Worm (Caenorhabditis elegans) whole organism, L3 larva: ENCODE measurements around the gene F31A3.3.
"Not testable (repeated sequence)": the region's sequence is repeated elsewhere in the genome, so short reads cannot be mapped to it uniquely, and the experiment has no call there.

Experiments
- R02D3.7 ChIP-seq: fragments of 150-350 bp; optimal IDR thresholded peaks from 2 replicates; lab custom pipeline; 2014; ENCODE audit warnings: missing biosample characterization, missing genetic modification characterization
- ZK546.5 ChIP-seq: sonication (generic microtip); optimal IDR thresholded peaks from 2 replicates; lab custom pipeline; 2017; ENCODE audit warnings: missing biosample characterization, missing genetic modification characterization
- aly-2 ChIP-seq: fragments of 150-350 bp; optimal IDR thresholded peaks from 2 replicates; lab custom pipeline; 2014; ENCODE audit warnings: missing biosample characterization, missing genetic modification characterization
- ama-1 ChIP-seq: fragments of 150-350 bp; optimal IDR thresholded peaks from 2 replicates; lab custom pipeline; 2018
- ceh-28 ChIP-seq: fragments of 150-350 bp; optimal IDR thresholded peaks from 2 replicates; lab custom pipeline; 2014; ENCODE audit warnings: missing biosample characterization, missing genetic modification reagents, missing genetic modification characterization
- ceh-82 ChIP-seq: fragments of 150-350 bp; optimal IDR thresholded peaks from 2 replicates; lab custom pipeline; 2014; ENCODE audit warnings: missing biosample characterization, missing genetic modification characterization
- ceh-9 ChIP-seq: sonication (generic microtip); optimal IDR thresholded peaks from 2 replicates; lab custom pipeline; 2018; ENCODE audit warnings: missing biosample characterization, missing genetic modification characterization
- daf-12 ChIP-seq: fragments of 150-350 bp; optimal IDR thresholded peaks from 2 replicates; lab custom pipeline; 2014; ENCODE audit warnings: missing biosample characterization, missing genetic modification reagents, missing genetic modification characterization
- egl-27 ChIP-seq: sonication (generic microtip); optimal IDR thresholded peaks from 4 replicates; lab custom pipeline; 2017; ENCODE audit warnings: missing biosample characterization, missing genetic modification reagents, missing genetic modification characterization
- egl-5 ChIP-seq: fragments of 150-350 bp; optimal IDR thresholded peaks from 2 replicates; lab custom pipeline; 2017; ENCODE audit warnings: missing biosample characterization, missing genetic modification reagents, missing genetic modification characterization, inconsistent platforms
- elt-1 ChIP-seq: fragments of 150-350 bp; optimal IDR thresholded peaks from 2 replicates; lab custom pipeline; 2014; ENCODE audit warnings: missing biosample characterization, missing genetic modification characterization
- elt-2 ChIP-seq: sonication (generic microtip); optimal IDR thresholded peaks from 2 replicates; lab custom pipeline; 2016; ENCODE audit warnings: missing genetic modification reagents, mild to moderate bottlenecking, missing genetic modification characterization, missing compliant biosample characterization
- elt-3 ChIP-seq, 3 experiments: fragments of 150-350 bp in 1 of 3; sonication (generic microtip) in 2 of 3; optimal IDR thresholded peaks; 2 replicates in 2 of 3; 4 replicates in 1 of 3; lab custom pipeline; 2014 to 2017; ENCODE audit warnings: missing biosample characterization in 3 of 3, missing genetic modification characterization in 3 of 3
- eor-1 ChIP-seq, 2 experiments: fragments of 150-350 bp; optimal IDR thresholded peaks; 2 replicates each; lab custom pipeline; 2014 to 2018; ENCODE audit warnings: missing biosample characterization in 2 of 2, missing genetic modification characterization in 2 of 2
- fkh-2 ChIP-seq: fragments of 150-350 bp; optimal IDR thresholded peaks from 2 replicates; lab custom pipeline; 2014; ENCODE audit warnings: missing biosample characterization, missing genetic modification reagents, missing genetic modification characterization
- fos-1 ChIP-seq: fragments of 150-350 bp; optimal IDR thresholded peaks from 2 replicates; lab custom pipeline; 2014; ENCODE audit warnings: missing biosample characterization, missing genetic modification characterization
- hmg-11 ChIP-seq: sonication (generic microtip); optimal IDR thresholded peaks from 2 replicates; lab custom pipeline; 2016; ENCODE audit warnings: missing genetic modification characterization, missing compliant biosample characterization
- jun-1 ChIP-seq: fragments of 150-350 bp; optimal IDR thresholded peaks from 2 replicates; lab custom pipeline; 2014; ENCODE audit warnings: missing biosample characterization, missing genetic modification reagents, missing genetic modification characterization
- lin-15B ChIP-seq: fragments of 150-350 bp; optimal IDR thresholded peaks from 2 replicates; lab custom pipeline; 2014; ENCODE audit warnings: missing biosample characterization, missing genetic modification characterization
- lin-39 ChIP-seq: fragments of 150-350 bp; optimal IDR thresholded peaks from 2 replicates; lab custom pipeline; 2018; ENCODE audit warnings: missing biosample characterization, missing genetic modification reagents, missing genetic modification characterization
- lsy-12 ChIP-seq: sonication (generic microtip); optimal IDR thresholded peaks from 2 replicates; lab custom pipeline; 2016; ENCODE audit warnings: mild to moderate bottlenecking, missing genetic modification characterization, missing compliant biosample characterization
- mdl-1 ChIP-seq: fragments of 150-350 bp; optimal IDR thresholded peaks from 2 replicates; lab custom pipeline; 2014; ENCODE audit warnings: missing biosample characterization, missing genetic modification characterization
- mml-1 ChIP-seq: fragments of 150-350 bp; sonication (generic microtip); optimal IDR thresholded peaks from 3 replicates; lab custom pipeline; 2014; ENCODE audit warnings: missing biosample characterization, missing genetic modification characterization
- nfya-1 ChIP-seq: sonication (generic microtip); optimal IDR thresholded peaks from 2 replicates; lab custom pipeline; 2017; ENCODE audit warnings: missing genetic modification characterization, mild to moderate bottlenecking, missing compliant biosample characterization, antibody characterized with exemption, moderate library complexity; ENCODE audit not compliant: insufficient read depth
- nhr-11 ChIP-seq: fragments of 150-350 bp; optimal IDR thresholded peaks from 2 replicates; lab custom pipeline; 2014; ENCODE audit warnings: missing biosample characterization, missing genetic modification characterization
- nhr-12 ChIP-seq: fragments of 150-350 bp; optimal IDR thresholded peaks from 2 replicates; lab custom pipeline; 2014; ENCODE audit warnings: missing biosample characterization, missing genetic modification characterization
- nhr-237 ChIP-seq: fragments of 150-350 bp; optimal IDR thresholded peaks from 2 replicates; lab custom pipeline; 2014; ENCODE audit warnings: missing biosample characterization, missing genetic modification characterization
- nhr-25 ChIP-seq: sonication (generic microtip); optimal IDR thresholded peaks from 2 replicates; lab custom pipeline; 2017; ENCODE audit warnings: missing biosample characterization, missing genetic modification characterization
- nhr-28 ChIP-seq: fragments of 150-350 bp; optimal IDR thresholded peaks from 2 replicates; lab custom pipeline; 2014; ENCODE audit warnings: missing biosample characterization, missing genetic modification characterization
- nhr-43 ChIP-seq: sonication (generic microtip); optimal IDR thresholded peaks from 2 replicates; lab custom pipeline; 2016; ENCODE audit warnings: mild to moderate bottlenecking, missing genetic modification characterization, missing compliant biosample characterization; ENCODE audit not compliant: poor library complexity, severe bottlenecking
- nhr-67 ChIP-seq: fragments of 150-350 bp; optimal IDR thresholded peaks from 2 replicates; lab custom pipeline; 2014; ENCODE audit warnings: missing biosample characterization, missing genetic modification characterization
- nhr-76 ChIP-seq: fragments of 150-350 bp; sonication (generic microtip); optimal IDR thresholded peaks from 5 replicates; lab custom pipeline; 2014; ENCODE audit warnings: missing biosample characterization, missing genetic modification characterization
- pha-4 ChIP-seq: fragments of 150-350 bp; optimal IDR thresholded peaks from 2 replicates; lab custom pipeline; 2014; ENCODE audit warnings: missing biosample characterization, missing genetic modification reagents, missing genetic modification characterization
- pqm-1 ChIP-seq: fragments of 150-350 bp; optimal IDR thresholded peaks from 2 replicates; lab custom pipeline; 2017; ENCODE audit warnings: missing biosample characterization, missing genetic modification characterization, inconsistent platforms
- skn-1 ChIP-seq: fragments of 150-350 bp; optimal IDR thresholded peaks from 2 replicates; lab custom pipeline; 2014; ENCODE audit warnings: missing biosample characterization, missing genetic modification characterization
- snpc-4 ChIP-seq: fragments of 150-350 bp; optimal IDR thresholded peaks from 2 replicates; lab custom pipeline; 2014; ENCODE audit warnings: missing biosample characterization, missing genetic modification characterization
- tbx-2 ChIP-seq: sonication (generic microtip); optimal IDR thresholded peaks from 2 replicates; lab custom pipeline; 2016; ENCODE audit warnings: mild to moderate bottlenecking, missing genetic modification characterization, missing compliant biosample characterization
- unc-39 ChIP-seq: sonication (generic microtip); optimal IDR thresholded peaks from 4 replicates; lab custom pipeline; 2017; ENCODE audit warnings: missing biosample characterization, missing genetic modification characterization
- zag-1 ChIP-seq: fragments of 150-350 bp; optimal IDR thresholded peaks from 2 replicates; lab custom pipeline; 2014; ENCODE audit warnings: missing biosample characterization, missing genetic modification characterization
- ztf-11 ChIP-seq: fragments of 150-350 bp; optimal IDR thresholded peaks from 2 replicates; lab custom pipeline; 2014; ENCODE audit warnings: missing biosample characterization, missing genetic modification characterization
- ztf-4 ChIP-seq: fragments of 150-350 bp; optimal IDR thresholded peaks from 2 replicates; lab custom pipeline; 2014; ENCODE audit warnings: missing biosample characterization, missing genetic modification characterization

The F31A3.3 gene

ce11 chrX:17553772-17554171, 19.9 kb upstream of the F31A3.3 start:
- TF ChIP-seq fkh-2 (tag; lab: Kevin White, UChicago): no peak
- TF ChIP-seq nhr-12 (tag; lab: Kevin White, UChicago): no peak
- no peak for TF ChIP-seq nhr-67 (tag; lab: Kevin White, UChicago)
- no peak for TF ChIP-seq fos-1
- TF ChIP-seq lin-39 (tag; lab: Kevin White, UChicago): no peak

- not testable (repeated sequence) for TF ChIP-seq unc-39, nhr-67, nfya-1 (tag; lab: Kevin White, UChicago)
Observed at ce11 chrX:17550755-17551154, 16.9 kb upstream of the F31A3.3 start, which contains the start of gene hlh-28. Gene hlh-28 (plus strand): TSS chrX:17551055.

- TF ChIP-seq jun-1 (tag; lab: Kevin White, UChicago); egl-27 (tag; lab: Kevin White, UChicago); zag-1: not testable (repeated sequence)
Observed at ce11 chrX:17548539-17548938, 14.7 kb upstream of the F31A3.3 start, which contains the start of gene hlh-29. Gene hlh-29 (minus strand): TSS chrX:17548639.

- peak; percentile 8 for TF ChIP-seq skn-1 (tag; lab: Kevin White, UChicago)
- TF ChIP-seq nfya-1 (tag; lab: Kevin White, UChicago): peak; percentile 13
- no peak for TF ChIP-seq lin-15B (tag; lab: Kevin White, UChicago)
- peak; percentile 75 for TF ChIP-seq hmg-11 (tag; lab: Kevin White, UChicago)
- peak; percentile 67 for TF ChIP-seq ceh-28 (tag; lab: Kevin White, UChicago)
- no peak for TF ChIP-seq nhr-12 (tag; lab: Kevin White, UChicago)
- peak; percentile 12 for TF ChIP-seq elt-2 (tag; lab: Kevin White, UChicago)
- TF ChIP-seq tbx-2 (tag; lab: Kevin White, UChicago): peak; percentile 70
- peak; percentile 30 for TF ChIP-seq pha-4 (tag; lab: Kevin White, UChicago)
- peak; percentile 57 for TF ChIP-seq lsy-12 (tag; lab: Kevin White, UChicago)
- no peak for TF ChIP-seq mml-1 (tag; lab: Kevin White, UChicago)
- TF ChIP-seq nhr-43 (tag; lab: Kevin White, UChicago): peak; percentile 53
Observed at ce11 chrX:17545498-17545897, 11.6 kb upstream of the F31A3.3 start.

- TF ChIP-seq pqm-1 (tag; lab: Kevin White, UChicago) (no peak), ceh-82 (tag; lab: Kevin White, UChicago) (peak; percentile 76), lsy-12 (tag; lab: Kevin White, UChicago) (peak; percentile 82), elt-1 (tag; lab: Kevin White, UChicago) (no peak), nhr-11 (tag; lab: Kevin White, UChicago) (no peak), ztf-11 (no peak), ceh-28 (tag; lab: Kevin White, UChicago) (peak; percentile 88), fos-1 (no peak), ZK546.5 (tag; lab: Kevin White, UChicago) (no peak), ztf-4 (tag; lab: Kevin White, UChicago) (no peak), egl-5 (tag; lab: Kevin White, UChicago) (no peak), lin-39 (tag; lab: Kevin White, UChicago) (peak; percentile 37), nhr-43 (tag; lab: Kevin White, UChicago) (peak; percentile 90), ama-1 (no peak), hmg-11 (tag; lab: Kevin White, UChicago) (peak; percentile 88), egl-27 (tag; lab: Kevin White, UChicago) (no peak), skn-1 (tag; lab: Kevin White, UChicago) (peak; percentile 43), mdl-1 (tag; lab: Kevin White, UChicago) (no peak), nhr-12 (tag; lab: Kevin White, UChicago) (no peak), snpc-4 (tag; lab: Kevin White, UChicago) (peak; percentile 48), nfya-1 (tag; lab: Kevin White, UChicago) (peak; percentile 68), lin-15B (tag; lab: Kevin White, UChicago) (no peak), nhr-25 (tag; lab: Kevin White, UChicago) (peak; percentile 55), ceh-9 (tag; lab: Kevin White, UChicago) (no peak), elt-3 (tag; optimal IDR thresholded peaks at IDR 0.05; lab: Kevin White, UChicago) (no peak), jun-1 (tag; lab: Kevin White, UChicago) (no peak), R02D3.7 (tag; lab: Kevin White, UChicago) (peak; percentile 65), nhr-28 (tag; lab: Kevin White, UChicago) (no peak), eor-1 (tag; optimal IDR thresholded peaks at IDR 0.05; lab: Kevin White, UChicago) (no peak), aly-2 (tag; lab: Kevin White, UChicago) (no peak), nhr-76 (no peak), nhr-237 (tag; lab: Kevin White, UChicago) (peak; percentile 20), daf-12 (tag; lab: Kevin White, UChicago) (no peak), tbx-2 (tag; lab: Kevin White, UChicago) (peak; percentile 95), pha-4 (tag; lab: Kevin White, UChicago) (peak; percentile 67), zag-1 (no peak)
Observed at ce11 chrX:17544349-17544936, 10.6 kb upstream of the F31A3.3 start.
